Worm (Caenorhabditis elegans): ENCODE measurements around the gene F38C2.7.

DNA sequence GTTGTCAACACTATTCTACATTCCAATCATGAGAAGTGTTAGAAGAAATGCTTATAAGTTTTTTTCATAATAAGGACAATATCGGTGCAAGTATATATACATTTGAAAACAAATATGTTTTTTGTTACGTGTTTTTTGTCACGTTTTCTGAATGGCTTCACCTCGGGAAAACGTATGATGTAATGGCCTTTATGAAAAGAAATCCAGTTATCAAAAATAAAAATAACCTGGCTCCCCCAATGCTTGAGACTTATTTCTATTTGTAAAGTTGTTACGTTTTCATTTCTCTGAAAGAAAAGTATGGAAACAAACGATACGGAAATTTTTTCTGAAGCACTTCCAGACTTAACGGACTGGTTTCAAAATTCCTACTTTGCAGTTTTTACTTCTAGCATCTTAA is 21.7 kb upstream of the F38C2.7 start, which contains the start of gene srz-72:
- TF ChIP-seq lin-13 (tag; optimal IDR thresholded peaks at IDR 0.05) (no peak), ces-1 (GFP tag; optimal IDR thresholded peaks at IDR 0.05) (no peak), mab-5 (tag; optimal IDR thresholded peaks at IDR 0.05) (no peak), mls-2 (tag; optimal IDR thresholded peaks at IDR 0.05) (no peak), nhr-237 (tag; optimal IDR thresholded peaks at IDR 0.05) (no peak), unc-39 (tag; optimal IDR thresholded peaks at IDR 0.05) (no peak), nhr-12 (tag; optimal IDR thresholded peaks at IDR 0.05) (no peak), nhr-28 (tag; optimal IDR thresholded peaks at IDR 0.05) (no peak)

All from whole organism, mixed stage, embryonic.